Worm (Caenorhabditis elegans): ENCODE data around the gene C29F7.2.

The C29F7.2 gene

DNA sequence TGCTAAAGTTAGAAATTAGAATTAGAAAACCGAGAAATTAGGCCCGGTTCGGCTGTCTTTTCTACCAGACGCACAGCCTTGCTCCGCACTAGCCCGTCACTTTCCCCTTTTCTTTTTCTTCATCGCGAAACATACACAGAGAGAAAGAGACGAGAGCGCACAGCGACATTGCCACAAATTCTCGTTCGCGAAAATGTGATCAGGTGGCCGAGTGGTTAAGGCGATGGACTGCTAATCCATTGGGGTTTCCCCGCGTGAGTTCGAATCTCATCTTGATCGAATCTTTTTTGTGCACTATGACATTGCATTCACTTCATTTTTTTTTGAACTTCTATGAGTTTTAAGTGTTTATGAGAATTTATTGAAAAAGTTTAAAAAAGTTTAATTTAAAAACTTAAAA is 26.6 kb downstream of the C29F7.2 start (continued):
- TF ChIP-seq php-3 (GFP tag; IDR thresholded peaks at IDR 0.05) (peak; percentile 27; the same call in 1 of the 2 replicates), lin-38 (GFP tag; IDR thresholded peaks at IDR 0.05) (peak; percentile 56; the same call in 1 of the 2 replicates), madf-5 (GFP tag; IDR thresholded peaks at IDR 0.05) (0 out of 4 replicates have a peak, but pooled peaks of 1 of the 2 experiments have one; percentile 39), egl-27 (tag; optimal IDR thresholded peaks at IDR 0.05) (no peak), ama-1 (optimal IDR thresholded peaks at IDR 0.05) (no peak), Y5F2A.4 (GFP tag; optimal IDR thresholded peaks at IDR 0.05) (no peak), pqm-1 (tag; optimal IDR thresholded peaks at IDR 0.05) (no peak), daf-16 (GFP tag; optimal IDR thresholded peaks at IDR 0.05) (peak; percentile 0 to 37), daf-16 (tag; optimal IDR thresholded peaks at IDR 0.05) (peak; percentile 52), mdt-29 (GFP tag; IDR thresholded peaks at IDR 0.05) (no peak), ceh-82 (tag; optimal IDR thresholded peaks at IDR 0.05) (no peak), T20F7.1 (GFP tag; optimal IDR thresholded peaks at IDR 0.05) (no peak), rbr-2 (tag; optimal IDR thresholded peaks at IDR 0.05) (peak; percentile 74), aha-1 (tag) (no peak), mdl-1 (tag; optimal IDR thresholded peaks at IDR 0.05) (peak in 1 of 2 experiments; percentile 29), jun-1 (tag; optimal IDR thresholded peaks at IDR 0.05) (peak; percentile 20), lin-1 (GFP tag; IDR thresholded peaks at IDR 0.05) (no peak), nhr-28 (tag; optimal IDR thresholded peaks at IDR 0.05) (no peak), zfp-3 (GFP tag; conservative IDR thresholded peaks at IDR 0.05) (peak; percentile 37; the same call in 1 of the 2 replicates), mxl-2 (GFP tag; conservative IDR thresholded peaks at IDR 0.05) (0 out of 2 replicates have a peak, but pooled peaks have one; percentile 11), ztf-7 (tag; optimal IDR thresholded peaks at IDR 0.05) (peak; percentile 51), zip-11 (GFP tag; IDR thresholded peaks at IDR 0.05) (0 out of 2 replicates have a peak, but pooled peaks have one; percentile 27), F44E2.7 (GFP tag; IDR thresholded peaks at IDR 0.05) (no peak), unc-130 (GFP tag; optimal IDR thresholded peaks at IDR 0.05) (no peak), dmd-8 (GFP tag; IDR thresholded peaks at IDR 0.05) (0 out of 2 replicates have a peak, but pooled peaks have one; percentile 61), dve-1 (tag; optimal IDR thresholded peaks at IDR 0.05; ENCODE audit: insufficient read depth) (peak; percentile 38), nhr-111 (GFP tag; optimal IDR thresholded peaks at IDR 0.05) (no peak), fos-1 (tag; optimal IDR thresholded peaks at IDR 0.05) (no peak), mep-1 (tag; optimal IDR thresholded peaks at IDR 0.05) (no peak)

DNA sequence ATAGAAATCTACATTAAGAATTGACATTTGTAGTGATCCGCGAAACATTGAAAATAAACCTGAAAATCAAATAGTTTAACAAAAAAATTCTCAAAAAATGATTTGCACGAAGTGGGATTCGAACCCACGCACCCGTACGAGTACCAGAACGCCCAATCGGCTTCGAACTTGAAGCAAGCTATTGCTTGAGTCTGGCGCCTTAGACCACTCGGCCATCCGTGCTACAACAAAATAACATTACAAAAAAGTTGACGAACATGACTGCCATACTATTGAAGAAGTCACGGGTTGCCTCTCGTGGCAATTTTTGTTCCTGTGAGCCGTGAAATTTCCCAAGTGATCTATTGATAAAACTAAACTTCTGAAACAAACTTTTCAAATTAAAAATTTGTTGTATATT is 27.4 kb downstream of the C29F7.2 start:
- TF ChIP-seq tra-1 (GFP tag; IDR thresholded peaks at IDR 0.05) (no peak), lim-7 (GFP tag; IDR thresholded peaks at IDR 0.05) (0 out of 2 replicates have a peak, but pooled peaks have one; percentile 46), snpc-4 (tag; optimal IDR thresholded peaks at IDR 0.05) (no peak), daf-16 (GFP tag; optimal IDR thresholded peaks at IDR 0.05) (peak in 1 of 2 experiments; percentile 18), daf-16 (tag; optimal IDR thresholded peaks at IDR 0.05) (no peak), Y5F2A.4 (GFP tag; optimal IDR thresholded peaks at IDR 0.05) (no peak), vab-7 (GFP tag; IDR thresholded peaks at IDR 0.05) (peak; percentile 48; the same call in 1 of the 2 replicates), ceh-32 (tag; optimal IDR thresholded peaks at IDR 0.05; ENCODE audit: poor library complexity) (no peak), egl-43 (GFP tag; IDR thresholded peaks at IDR 0.05) (peak; percentile 72), D1046.2 (GFP tag; IDR thresholded peaks at IDR 0.05) (0 out of 2 replicates have a peak, but pooled peaks have one; percentile 21), snpc-1.2 (GFP tag; IDR thresholded peaks at IDR 0.05) (peak; percentile 80), dmd-8 (GFP tag; IDR thresholded peaks at IDR 0.05) (0 out of 2 replicates have a peak, but pooled peaks have one; percentile 15), lin-38 (GFP tag; IDR thresholded peaks at IDR 0.05) (peak; percentile 35)

DNA sequence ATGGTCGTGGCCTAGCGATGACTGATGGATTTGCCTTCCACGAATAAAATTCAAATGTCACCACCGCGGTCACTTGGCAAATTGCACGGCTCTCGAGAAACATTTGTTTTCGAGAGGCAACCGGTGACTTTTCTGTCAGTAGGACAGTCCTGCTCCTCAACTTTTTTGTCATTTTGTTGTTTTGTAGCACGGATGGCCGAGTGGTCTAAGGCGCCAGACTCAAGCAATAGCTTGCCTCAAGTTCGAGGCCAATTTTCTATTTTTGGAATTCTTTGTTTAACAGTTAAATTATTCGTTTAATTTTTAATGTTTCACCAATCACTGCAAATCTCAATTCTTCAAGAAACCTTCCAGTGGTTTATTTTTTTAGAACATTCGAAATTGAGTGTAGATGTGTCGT is 28.4 kb downstream of the C29F7.2 start:
- TF ChIP-seq lin-38 (GFP tag; IDR thresholded peaks at IDR 0.05) (peak; percentile 41; the same call in 1 of the 2 replicates), set-16 (GFP tag; IDR thresholded peaks at IDR 0.05) (no peak), lim-7 (GFP tag; IDR thresholded peaks at IDR 0.05) (peak; percentile 65), egl-43 (GFP tag; IDR thresholded peaks at IDR 0.05) (0 out of 2 replicates have a peak, but pooled peaks have one; percentile 37), daf-16 (GFP tag; optimal IDR thresholded peaks at IDR 0.05) (no peak), daf-16 (tag; optimal IDR thresholded peaks at IDR 0.05) (peak; percentile 35), madf-9 (GFP tag; conservative IDR thresholded peaks at IDR 0.05) (no peak), madf-5 (GFP tag; IDR thresholded peaks at IDR 0.05) (0 out of 4 replicates have a peak, but pooled peaks of 1 of the 2 experiments have one; percentile 28), aha-1 (tag) (peak; percentile 94)

Measured in whole organism, L4 larva.